Fruit fly (Drosophila melanogaster): ENCODE results near the gene CG33299.

DNA sequence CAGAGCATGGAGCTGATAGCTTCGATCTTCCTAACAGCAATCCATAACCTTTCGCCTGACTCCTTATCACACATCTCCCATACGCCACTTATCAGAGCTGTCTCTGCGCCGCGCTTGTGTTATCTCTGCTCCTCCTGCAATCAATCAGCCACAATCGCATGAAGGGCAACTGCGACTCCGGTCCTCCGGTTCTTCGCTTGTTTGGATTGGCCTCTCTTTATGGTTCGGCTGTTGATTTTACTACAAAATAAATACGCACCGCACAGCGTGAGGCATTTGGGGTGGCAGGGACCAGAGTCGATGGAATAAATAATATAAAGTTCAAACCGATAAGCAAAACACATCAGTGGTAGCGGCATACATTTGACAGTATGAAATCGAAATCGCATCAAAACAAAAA lies 23.3 kb upstream of the CG33299 start:
- no peak for TF ChIP-seq CTCF (optimal IDR thresholded peaks at IDR 0.05)
- no peak for TF ChIP-seq CG8478 (optimal IDR thresholded peaks at IDR 0.05)
